Fruit fly (Drosophila melanogaster) whole organism, pupa: ENCODE data around the gene CG12177.

Source experiments
- CG10348 ChIP-seq: fragments of 200-800 bp; sonication (Bioruptor generic); IDR thresholded peaks from 2 replicates; pipeline ENCODE4 v1.3.6; 2022; ENCODE audit warnings: missing biosample characterization, missing genetic modification characterization
- CG12605 ChIP-seq: fragments of 200-800 bp; sonication (Bioruptor generic); IDR thresholded peaks from 2 replicates; pipeline ENCODE4 v1.3.6; 2022; ENCODE audit warnings: missing biosample characterization, missing genetic modification characterization
- CG13204 ChIP-seq: fragments of 200-800 bp; sonication (Bioruptor generic); optimal IDR thresholded peaks from 2 replicates; lab custom pipeline; 2018; ENCODE audit warnings: missing biosample characterization, mild to moderate bottlenecking, missing genetic modification characterization, moderate library complexity
- CG14655 ChIP-seq: fragments of 200-800 bp; sonication (Bioruptor generic); optimal IDR thresholded peaks from 3 replicates; lab custom pipeline; 2017; ENCODE audit warnings: mild to moderate bottlenecking, missing biosample characterization, missing genetic modification reagents, missing genetic modification characterization
- CG15710 ChIP-seq: fragments of 200-800 bp; sonication (Bioruptor generic); optimal IDR thresholded peaks from 2 replicates; lab custom pipeline; 2018; ENCODE audit warnings: missing biosample characterization, mild to moderate bottlenecking, missing genetic modification characterization, moderate library complexity
- CG17806 ChIP-seq: fragments of 200-800 bp; sonication (Bioruptor generic); optimal IDR thresholded peaks from 2 replicates; lab custom pipeline; 2018; ENCODE audit warnings: missing biosample characterization, mild to moderate bottlenecking, missing genetic modification characterization, moderate library complexity
- CG32121 ChIP-seq: fragments of 200-800 bp; sonication (Bioruptor generic); IDR thresholded peaks from 2 replicates; pipeline ENCODE4 v1.3.6; 2022; ENCODE audit warnings: missing biosample characterization, missing genetic modification characterization
- CG34367 ChIP-seq: fragments of 200-800 bp; sonication (Bioruptor generic); optimal IDR thresholded peaks from 2 replicates; lab custom pipeline; 2018; ENCODE audit warnings: missing biosample characterization, mild to moderate bottlenecking, missing genetic modification characterization
- CG4496 ChIP-seq: fragments of 200-800 bp; sonication (Bioruptor generic); IDR thresholded peaks from 3 replicates; pipeline ENCODE4 v1.3.6; 2022; ENCODE audit warnings: missing biosample characterization, missing genetic modification characterization
- CG8159 ChIP-seq: fragments of 200-800 bp; sonication (Bioruptor generic); optimal IDR thresholded peaks from 3 replicates; lab custom pipeline; 2018; ENCODE audit warnings: missing biosample characterization, mild to moderate bottlenecking, missing genetic modification characterization, moderate library complexity
- CG8301 ChIP-seq: fragments of 200-800 bp; sonication (Bioruptor generic); optimal IDR thresholded peaks from 2 replicates; lab custom pipeline; 2018; ENCODE audit warnings: missing biosample characterization, mild to moderate bottlenecking, missing genetic modification characterization
- CG9948 ChIP-seq: fragments of 200-800 bp; sonication (Bioruptor generic); optimal IDR thresholded peaks from 2 replicates; lab custom pipeline; 2018; ENCODE audit warnings: missing biosample characterization, mild to moderate bottlenecking, missing genetic modification characterization, moderate library complexity
- D1 ChIP-seq: fragments of 200-800 bp; sonication (Bioruptor generic); optimal IDR thresholded peaks from 2 replicates; lab custom pipeline; 2018; ENCODE audit warnings: missing biosample characterization, mild to moderate bottlenecking, missing genetic modification characterization, moderate library complexity
- EcR ChIP-seq: fragments of 200-800 bp; sonication (Bioruptor generic); optimal IDR thresholded peaks from 3 replicates; lab custom pipeline; 2019; ENCODE audit warnings: missing biosample characterization, missing genetic modification characterization, mild to moderate bottlenecking, moderate library complexity, missing genetic modification reagents
- Ets98B ChIP-seq: fragments of 200-800 bp; sonication (Bioruptor generic); IDR thresholded peaks from 2 replicates; pipeline ENCODE4 v1.3.6; 2022; ENCODE audit warnings: missing biosample characterization, missing genetic modification characterization
- Pif1A ChIP-seq: fragments of 200-800 bp; sonication (Bioruptor generic); optimal IDR thresholded peaks from 3 replicates; lab custom pipeline; 2016; ENCODE audit warnings: missing biosample characterization, missing genetic modification characterization
- Pif1B ChIP-seq: fragments of 200-800 bp; sonication (Bioruptor generic); optimal IDR thresholded peaks from 3 replicates; lab custom pipeline; 2016; ENCODE audit warnings: missing biosample characterization, missing genetic modification characterization
- Snoo ChIP-seq: fragments of 200-800 bp; sonication (Bioruptor generic); optimal IDR thresholded peaks from 3 replicates; lab custom pipeline; 2017; ENCODE audit warnings: missing biosample characterization, mild to moderate bottlenecking, missing genetic modification characterization, inconsistent platforms
- fd96Ca ChIP-seq: fragments of 200-800 bp; sonication (Bioruptor generic); IDR thresholded peaks from 3 replicates; pipeline ENCODE4 v1.3.6; 2022; ENCODE audit warnings: missing biosample characterization, missing genetic modification characterization
- gl ChIP-seq: fragments of 200-800 bp; sonication (Bioruptor generic); optimal IDR thresholded peaks from 2 replicates; lab custom pipeline; 2018; ENCODE audit warnings: missing biosample characterization, mild to moderate bottlenecking, missing genetic modification characterization
- rn ChIP-seq: fragments of 200-800 bp; sonication (Bioruptor generic); IDR thresholded peaks from 2 replicates; pipeline ENCODE4 v1.3.6; 2022; ENCODE audit warnings: missing biosample characterization, missing genetic modification characterization

Gene CG12177

DNA sequence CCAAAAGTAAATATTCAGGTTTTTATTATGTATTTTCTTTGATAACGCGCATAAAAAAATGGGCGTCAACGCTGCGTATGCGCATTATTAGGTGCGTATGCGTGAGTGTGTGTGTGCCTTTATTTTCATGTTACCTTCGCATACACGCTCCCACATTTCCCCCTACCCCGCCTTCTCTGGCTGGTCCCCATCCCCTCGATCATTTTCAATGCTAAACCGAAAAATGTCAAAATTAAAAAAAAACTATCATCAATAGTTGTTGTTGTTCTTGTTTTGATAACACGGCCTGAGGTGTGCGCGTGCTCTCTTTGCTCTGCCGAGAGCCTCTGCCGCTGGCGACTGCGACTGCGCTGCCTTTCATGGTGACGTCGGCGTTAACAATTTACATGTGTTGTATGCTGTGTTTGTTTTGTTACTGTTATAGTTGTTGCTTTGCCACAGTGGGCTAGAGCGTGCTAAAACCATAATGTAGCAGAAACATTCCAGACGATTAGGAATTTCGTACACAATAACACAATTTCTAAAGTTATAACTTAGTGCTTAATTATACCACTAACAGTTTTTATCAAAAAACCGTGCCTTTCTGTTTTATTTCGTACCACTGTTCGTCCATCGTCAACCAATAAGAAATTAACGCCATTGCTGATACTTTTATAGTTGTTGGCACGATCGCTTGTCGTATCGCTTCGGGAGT lies 40.2 kb downstream of the CG12177 start:
- peak; percentile 99 for TF ChIP-seq CG32121 (GFP tag; lab: Robert Waterston, UW)
- peak; percentile 96 for TF ChIP-seq CG9948 (tag; lab: Kevin White, UChicago)
- peak; percentile 98 for TF ChIP-seq CG12605 (GFP tag; lab: Robert Waterston, UW)
- peak; percentile 97 for TF ChIP-seq rn
- TF ChIP-seq CG13204 (GFP tag; lab: Kevin White, UChicago): peak; percentile 87
- TF ChIP-seq Snoo: peak; percentile 94
- peak; percentile 97 for TF ChIP-seq CG34367
- TF ChIP-seq CG14655 (GFP tag; lab: Kevin White, UChicago): peak; percentile 98
- TF ChIP-seq CG17806: peak; percentile 98
- TF ChIP-seq CG4496: peak; percentile 99
- peak; percentile 97 for TF ChIP-seq CG8159 (tag; lab: Kevin White, UChicago)
- peak; percentile 93 for TF ChIP-seq D1 (tag; lab: Kevin White, UChicago)
- peak; percentile 99 for TF ChIP-seq Pif1A (GFP tag; lab: Kevin White, UChicago)
- peak; percentile 96 for TF ChIP-seq CG15710 (tag; lab: Kevin White, UChicago)
- peak; percentile 99 for TF ChIP-seq Pif1B (GFP tag; lab: Kevin White, UChicago)
- TF ChIP-seq fd96Ca (GFP tag; lab: Robert Waterston, UW): peak; percentile 99
- peak; percentile 96 for TF ChIP-seq CG10348 (GFP tag; lab: Robert Waterston, UW)
- TF ChIP-seq EcR: peak; percentile 55
- peak; percentile 99 for TF ChIP-seq Ets98B
- TF ChIP-seq gl (tag; lab: Kevin White, UChicago): peak; percentile 97
- peak; percentile 98 for TF ChIP-seq CG8301 (tag; lab: Kevin White, UChicago)

dm6 chrX:13637588-13637987 lies 42.7 kb downstream of the CG12177 start:
- TF ChIP-seq Pif1B (GFP tag; lab: Kevin White, UChicago) (no peak), CG15710 (tag; lab: Kevin White, UChicago) (no peak), CG17806 (no peak), D1 (tag; lab: Kevin White, UChicago) (no peak), fd96Ca (GFP tag; lab: Robert Waterston, UW) (no peak), rn (no peak), CG13204 (GFP tag; lab: Kevin White, UChicago) (no peak), gl (tag; lab: Kevin White, UChicago) (no peak), CG4496 (no peak), Pif1A (GFP tag; lab: Kevin White, UChicago) (no peak), Ets98B (no peak), Snoo (no peak), CG12605 (GFP tag; lab: Robert Waterston, UW) (no peak), CG8159 (tag; lab: Kevin White, UChicago) (no peak)

DNA sequence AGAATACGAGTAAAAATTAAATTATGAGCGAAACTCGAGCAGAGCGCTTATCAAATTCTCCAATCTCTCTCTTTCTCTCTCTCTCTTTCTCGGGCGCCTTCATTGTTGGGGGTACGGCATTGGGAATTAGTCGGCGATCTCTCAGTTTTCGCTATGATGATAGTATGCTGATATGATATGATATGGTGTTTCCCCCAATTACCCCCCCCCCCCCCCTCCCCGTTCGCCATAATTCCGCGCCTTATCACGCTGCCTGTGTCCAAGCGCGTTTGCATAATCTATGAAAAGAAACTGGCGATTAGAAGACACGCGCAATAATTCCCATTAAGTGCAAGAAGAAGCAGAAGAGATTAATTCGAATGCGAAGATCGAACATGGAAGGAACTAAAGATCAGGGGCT lies 43.5 kb downstream of the CG12177 start:
- TF ChIP-seq gl (tag; lab: Kevin White, UChicago) (no peak), Pif1A (GFP tag; lab: Kevin White, UChicago) (no peak), CG8301 (tag; lab: Kevin White, UChicago) (no peak), CG8159 (tag; lab: Kevin White, UChicago) (no peak), CG14655 (GFP tag; lab: Kevin White, UChicago) (no peak)
- TF ChIP-seq, all 21 proteins: peak for 0

- TF ChIP-seq Snoo: no peak
- no peak for TF ChIP-seq gl (tag; lab: Kevin White, UChicago)
- TF ChIP-seq rn: no peak
- TF ChIP-seq CG15710 (tag; lab: Kevin White, UChicago): no peak
- TF ChIP-seq Ets98B: no peak
- TF ChIP-seq CG12605 (GFP tag; lab: Robert Waterston, UW): no peak
- no peak for TF ChIP-seq CG17806
- no peak for TF ChIP-seq Pif1B (GFP tag; lab: Kevin White, UChicago)
- TF ChIP-seq CG32121 (GFP tag; lab: Robert Waterston, UW): no peak
- no peak for TF ChIP-seq CG13204 (GFP tag; lab: Kevin White, UChicago)
Measured at dm6 chrX:13635000-13635368, 45.3 kb downstream of the CG12177 start.

- TF ChIP-seq Snoo (peak; percentile 6), CG4496 (0 out of 3 replicates have a peak, but pooled peaks have one; percentile 24), CG8301 (tag; lab: Kevin White, UChicago) (peak; percentile 0), CG14655 (GFP tag; lab: Kevin White, UChicago) (peak; percentile 20), Ets98B (no peak), fd96Ca (GFP tag; lab: Robert Waterston, UW) (no peak), EcR (peak; percentile 10), Pif1A (GFP tag; lab: Kevin White, UChicago) (peak; percentile 34)
- TF ChIP-seq, all 21 proteins: peak for 6
Measured at dm6 chrX:13634254-13634999, 45.9 kb downstream of the CG12177 start.

DNA sequence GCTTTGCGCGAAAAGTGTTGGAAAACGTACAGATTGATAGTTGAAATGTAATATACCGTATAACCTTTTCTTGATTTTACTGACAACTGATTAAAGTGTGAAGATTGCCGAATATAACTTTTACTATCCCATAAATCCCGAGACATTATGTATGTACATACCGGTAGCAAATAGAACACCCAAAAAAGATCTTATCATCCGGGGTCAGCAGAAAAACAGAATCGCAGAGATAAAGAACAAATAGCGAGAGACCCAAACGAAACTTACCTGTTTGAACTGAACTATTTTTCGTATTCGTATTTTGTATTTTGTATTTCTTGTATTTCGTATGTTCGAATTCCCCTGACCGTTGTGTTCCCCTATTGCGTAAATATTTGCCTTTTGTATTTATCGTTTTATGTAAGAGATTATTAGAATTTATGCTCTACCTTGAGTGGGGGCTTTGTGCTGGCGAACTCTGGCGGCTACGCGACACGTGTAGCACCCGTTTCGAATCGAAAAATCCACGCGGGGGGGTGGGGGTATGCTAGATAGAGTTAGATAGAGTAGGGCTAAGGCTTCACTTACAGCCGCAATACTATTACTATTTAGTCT lies 46.9 kb downstream of the CG12177 start:
- TF ChIP-seq gl (tag; lab: Kevin White, UChicago): no peak
- no peak for TF ChIP-seq Snoo
- no peak for TF ChIP-seq CG15710 (tag; lab: Kevin White, UChicago)
- no peak for TF ChIP-seq Ets98B
- no peak for TF ChIP-seq fd96Ca (GFP tag; lab: Robert Waterston, UW)
